Fruit fly (Drosophila melanogaster) whole organism, embryonic: ENCODE data around the gene CG15922.

Experiments
- Adf1 ChIP-seq: fragments of 200-800 bp; sonication (Bioruptor generic); IDR thresholded peaks from 2 replicates; pipeline ENCODE4 v1.3.6; 2022; ENCODE audit warnings: missing biosample characterization, missing genetic modification characterization
- CG10959 ChIP-seq: fragments of 200-800 bp; sonication (Bioruptor generic); IDR thresholded peaks from 2 replicates; pipeline ENCODE4 v1.3.6; 2022; ENCODE audit warnings: missing biosample characterization, missing genetic modification characterization
- CG13287 ChIP-seq: fragments of 200-800 bp; sonication (Bioruptor generic); IDR thresholded peaks from 2 replicates; pipeline ENCODE4 v1.3.6; 2022; ENCODE audit warnings: missing biosample characterization, missing genetic modification characterization; ENCODE audit not compliant: partially characterized antibody
- CG14965 ChIP-seq: fragments of 200-800 bp; sonication (Bioruptor generic); optimal IDR thresholded peaks from 2 replicates; lab custom pipeline; 2016; ENCODE audit warnings: missing biosample characterization, missing genetic modification characterization, borderline replicate concordance
- CG16863 ChIP-seq: fragments of 200-800 bp; sonication (Bioruptor generic); optimal IDR thresholded peaks from 3 replicates; lab custom pipeline; 2016; ENCODE audit warnings: missing biosample characterization, missing genetic modification characterization
- CG17328 ChIP-seq: fragments of 200-800 bp; sonication (Bioruptor generic); IDR thresholded peaks from 2 replicates; pipeline ENCODE4 v1.3.6; 2022; ENCODE audit warnings: missing biosample characterization, missing genetic modification characterization
- CG17612 ChIP-seq: fragments of 200-800 bp; sonication (Bioruptor generic); IDR thresholded peaks from 2 replicates; pipeline ENCODE4 v1.3.6; 2022; ENCODE audit warnings: missing biosample characterization, missing genetic modification characterization
- CG18262 ChIP-seq: fragments of 200-800 bp; optimal IDR thresholded peaks from 3 replicates; lab custom pipeline; 2019; ENCODE audit warnings: missing biosample characterization, mild to moderate bottlenecking, missing genetic modification characterization, moderate library complexity
- CG2712 ChIP-seq: fragments of 200-800 bp; optimal IDR thresholded peaks from 3 replicates; lab custom pipeline; 2019; ENCODE audit warnings: missing biosample characterization, mild to moderate bottlenecking, missing genetic modification characterization, moderate library complexity
- CG32532 ChIP-seq: fragments of 200-800 bp; sonication (Bioruptor generic); IDR thresholded peaks from 2 replicates; pipeline ENCODE4 v1.3.6; 2022; ENCODE audit warnings: missing biosample characterization, missing genetic modification characterization
- CG4328 ChIP-seq: fragments of 200-800 bp; sonication (Bioruptor generic); optimal IDR thresholded peaks from 3 replicates; lab custom pipeline; 2017; ENCODE audit warnings: missing biosample characterization, missing genetic modification reagents, missing genetic modification characterization
- CG6791 ChIP-seq: fragments of 200-800 bp; sonication (Bioruptor generic); IDR thresholded peaks from 3 replicates; pipeline ENCODE4 v1.3.6; 2022; ENCODE audit warnings: missing biosample characterization, missing genetic modification characterization; ENCODE audit not compliant: partially characterized antibody
- CG6813 ChIP-seq: fragments of 200-800 bp; sonication (Bioruptor generic); optimal IDR thresholded peaks from 2 replicates; lab custom pipeline; 2017; ENCODE audit warnings: missing biosample characterization, missing genetic modification characterization, mild to moderate bottlenecking, moderate library complexity, missing genetic modification reagents
- CG7786 ChIP-seq: fragments of 200-800 bp; sonication (Bioruptor generic); optimal IDR thresholded peaks from 2 replicates; lab custom pipeline; 2016; ENCODE audit warnings: missing biosample characterization, missing genetic modification characterization
- CG7963 ChIP-seq: fragments of 200-800 bp; sonication (Bioruptor generic); IDR thresholded peaks from 3 replicates; pipeline ENCODE4 v1.3.6; 2022; ENCODE audit warnings: missing biosample characterization, missing genetic modification characterization; ENCODE audit not compliant: partially characterized antibody
- CG8281 ChIP-seq: fragments of 200-800 bp; sonication (Bioruptor generic); optimal IDR thresholded peaks from 2 replicates; lab custom pipeline; 2018; ENCODE audit warnings: missing biosample characterization, mild to moderate bottlenecking, missing genetic modification characterization, moderate library complexity
- CG9817 ChIP-seq: fragments of 200-800 bp; sonication (Bioruptor generic); optimal IDR thresholded peaks from 2 replicates; lab custom pipeline; 2018; ENCODE audit warnings: missing biosample characterization, mild to moderate bottlenecking, missing genetic modification characterization, moderate library complexity
- Dek ChIP-seq: fragments of 200-800 bp; sonication (Bioruptor generic); optimal IDR thresholded peaks from 3 replicates; lab custom pipeline; 2019; ENCODE audit warnings: missing biosample characterization, mild to moderate bottlenecking, missing genetic modification characterization, moderate library complexity
- Dll ChIP-seq: fragments of 200-800 bp; sonication (Bioruptor generic); IDR thresholded peaks from 4 replicates; pipeline ENCODE4 v1.3.6; 2022; ENCODE audit warnings: missing biosample characterization, missing genetic modification characterization; ENCODE audit not compliant: partially characterized antibody
- GATAe ChIP-seq: fragments of 200-800 bp; sonication (Bioruptor generic); conservative IDR thresholded peaks from 2 replicates; pipeline ENCODE4 v1.3.6; 2022; ENCODE audit warnings: missing biosample characterization, missing genetic modification characterization
- Hmx ChIP-seq: fragments of 200-800 bp; sonication (Bioruptor generic); optimal IDR thresholded peaks from 2 replicates; lab custom pipeline; 2016; ENCODE audit warnings: missing biosample characterization, missing genetic modification characterization
- Hsf ChIP-seq: fragments of 200-800 bp; sonication (Bioruptor generic); optimal IDR thresholded peaks from 3 replicates; lab custom pipeline; 2016; ENCODE audit warnings: missing biosample characterization, missing genetic modification characterization
- PHDP ChIP-seq: fragments of 200-800 bp; sonication (Bioruptor generic); optimal IDR thresholded peaks from 3 replicates; lab custom pipeline; 2018; ENCODE audit warnings: missing biosample characterization, mild to moderate bottlenecking, missing genetic modification characterization, moderate library complexity
- Poxn ChIP-seq: fragments of 200-800 bp; sonication (Bioruptor generic); IDR thresholded peaks from 2 replicates; pipeline ENCODE4 v1.3.6; 2022; ENCODE audit warnings: missing biosample characterization, missing genetic modification characterization
- Rx ChIP-seq: fragments of 200-800 bp; sonication (Bioruptor generic); IDR thresholded peaks from 2 replicates; pipeline ENCODE4 v1.3.6; 2022; ENCODE audit warnings: missing biosample characterization, missing genetic modification characterization
- Sin3A ChIP-seq: fragments of >200 bp; optimal IDR thresholded peaks from 2 replicates; lab custom pipeline; 2018
- TFAM ChIP-seq: fragments of 200-800 bp; sonication (Bioruptor generic); optimal IDR thresholded peaks from 2 replicates; lab custom pipeline; 2017; ENCODE audit warnings: missing biosample characterization, missing genetic modification characterization, inconsistent platforms
- Trl ChIP-seq, 3 experiments: fragments of >200 bp in 2 of 3; fragments of 200-800 bp in 1 of 3; sonication (Bioruptor generic) in 1 of 3; optimal IDR thresholded peaks; 2 replicates in 1 of 3; 3 replicates in 2 of 3; lab custom pipeline; 2016 to 2017; ENCODE audit warnings: missing biosample characterization in 1 of 3, missing genetic modification characterization in 1 of 3
- Usf ChIP-seq: fragments of 200-800 bp; sonication (Bioruptor generic); optimal IDR thresholded peaks from 2 replicates; lab custom pipeline; 2017; ENCODE audit warnings: missing genotype, missing biosample characterization, missing genetic modification characterization
- bab2 ChIP-seq: fragments of 200-800 bp; sonication (Bioruptor generic); optimal IDR thresholded peaks from 2 replicates; lab custom pipeline; 2016; ENCODE audit warnings: missing biosample characterization, missing genetic modification characterization
- chinmo ChIP-seq: fragments of 200-800 bp; sonication (Bioruptor generic); IDR thresholded peaks from 4 replicates; pipeline ENCODE4 v1.3.6; 2022; ENCODE audit warnings: missing biosample characterization, missing genetic modification characterization; ENCODE audit not compliant: partially characterized antibody
- cwo ChIP-seq: fragments of 200-800 bp; sonication (Bioruptor generic); optimal IDR thresholded peaks from 3 replicates; lab custom pipeline; 2017; ENCODE audit warnings: missing biosample characterization, missing genetic modification characterization, mild to moderate bottlenecking, moderate library complexity, missing genetic modification reagents
- danr ChIP-seq: fragments of 200-800 bp; sonication (Bioruptor generic); IDR thresholded peaks from 2 replicates; pipeline ENCODE4 v1.3.6; 2022; ENCODE audit warnings: missing biosample characterization, missing genetic modification characterization
- dimm ChIP-seq: fragments of 200-800 bp; sonication (Bioruptor generic); IDR thresholded peaks from 2 replicates; pipeline ENCODE4 v1.3.6; 2022; ENCODE audit warnings: missing biosample characterization, missing genetic modification characterization
- hbn ChIP-seq: fragments of 200-800 bp; sonication (Bioruptor generic); IDR thresholded peaks from 2 replicates; pipeline ENCODE4 v1.3.6; 2022; ENCODE audit warnings: missing biosample characterization, missing genetic modification characterization; ENCODE audit not compliant: partially characterized antibody
- hth ChIP-seq: fragments of >200 bp; optimal IDR thresholded peaks from 2 replicates; lab custom pipeline; 2017; ENCODE audit warnings: inconsistent platforms
- lmd ChIP-seq: fragments of 200-800 bp; sonication (Bioruptor generic); IDR thresholded peaks from 2 replicates; pipeline ENCODE4 v1.3.6; 2022; ENCODE audit warnings: missing biosample characterization, missing genetic modification characterization
- nerfin-1 ChIP-seq: fragments of 200-800 bp; sonication (Bioruptor generic); optimal IDR thresholded peaks from 3 replicates; lab custom pipeline; 2019; ENCODE audit warnings: missing biosample characterization, mild to moderate bottlenecking, missing genetic modification characterization, moderate library complexity
- nerfin-2 ChIP-seq: fragments of 200-800 bp; sonication (Bioruptor generic); IDR thresholded peaks from 2 replicates; pipeline ENCODE4 v1.3.6; 2022; ENCODE audit warnings: missing biosample characterization, missing genetic modification characterization; ENCODE audit not compliant: partially characterized antibody
- oc ChIP-seq: fragments of 200-800 bp; sonication (Bioruptor generic); optimal IDR thresholded peaks from 2 replicates; lab custom pipeline; 2018; ENCODE audit warnings: missing biosample characterization, mild to moderate bottlenecking, missing genetic modification characterization, moderate library complexity
- org-1 ChIP-seq: fragments of 200-800 bp; sonication (Bioruptor generic); optimal IDR thresholded peaks from 2 replicates; lab custom pipeline; 2017; ENCODE audit warnings: missing biosample characterization, missing genetic modification characterization
- otp ChIP-seq: fragments of 200-800 bp; sonication (Bioruptor generic); IDR thresholded peaks from 3 replicates; pipeline ENCODE4, ENCODE4 v1.3.6; 2022; ENCODE audit warnings: missing biosample characterization, missing genetic modification characterization
- pan ChIP-seq, 4 experiments: fragments of >200 bp in 3 of 4; fragments of 200-800 bp in 1 of 4; sonication (Bioruptor generic) in 1 of 4; optimal IDR thresholded peaks in 3 of 4; IDR thresholded peaks in 1 of 4; 2 replicates each; pipeline versions ENCODE4 v1.3.6 to Lab custom; 2017 to 2022; ENCODE audit warnings: missing biosample characterization in 2 of 4, missing genetic modification characterization in 2 of 4, mixed read lengths in 1 of 4
- pum ChIP-seq: fragments of 200-800 bp; sonication (Bioruptor generic); optimal IDR thresholded peaks from 2 replicates; lab custom pipeline; 2016; ENCODE audit warnings: missing biosample characterization, missing genetic modification characterization
- row ChIP-seq: fragments of 200-800 bp; sonication (Bioruptor generic); IDR thresholded peaks from 3 replicates; pipeline ENCODE4 v1.3.6; 2022; ENCODE audit warnings: missing biosample characterization, missing genetic modification characterization
- tgo ChIP-seq: fragments of 200-800 bp; sonication (Bioruptor generic); IDR thresholded peaks from 3 replicates; pipeline ENCODE4 v1.3.6; 2022; ENCODE audit warnings: missing biosample characterization, missing genetic modification characterization
- tin ChIP-seq: fragments of 200-800 bp; sonication (Bioruptor generic); optimal IDR thresholded peaks from 3 replicates; lab custom pipeline; 2016; ENCODE audit warnings: missing biosample characterization, missing genetic modification characterization
- usp ChIP-seq: fragments of >200 bp; optimal IDR thresholded peaks from 2 replicates; lab custom pipeline; 2017; ENCODE audit warnings: missing biosample characterization, missing genetic modification characterization

CG15922 gene

dm6 chr3R:20592517-20593462, 32.7 kb upstream of the CG15922 start, which contains the start of the genes Pus1 and bon (continued):
- TF ChIP-seq chinmo = no peak
- TF ChIP-seq CG17328 = no peak; the same call in 1 of the 2 replicates
- TF ChIP-seq hbn = no peak
- no peak for TF ChIP-seq hth
- no peak for TF ChIP-seq danr (GFP tag; lab: Robert Waterston, UW)
- TF ChIP-seq row (GFP tag; lab: Robert Waterston, UW) = peak; percentile 38; the same call in 2 of the 3 replicates
- TF ChIP-seq Dek (tag; lab: Kevin White, UChicago) = no peak
- TF ChIP-seq CG7786 (GFP tag; lab: Kevin White, UChicago) = no peak
- no peak for TF ChIP-seq TFAM
- no peak for TF ChIP-seq Adf1 (GFP tag; lab: Robert Waterston, UW)
- TF ChIP-seq Hmx (GFP tag; lab: Kevin White, UChicago) = no peak
- peak; percentile 1; the same call in 1 of the 3 replicates for TF ChIP-seq otp
- peak; percentile 37; the same call in 1 of the 2 replicates for TF ChIP-seq CG32532 (GFP tag; lab: Robert Waterston, UW)
- peak in 1 of 2 experiments; percentile 34 for TF ChIP-seq Trl (optimal IDR thresholded peaks at IDR 0.05; lab: Kevin White, UChicago)
- no peak for TF ChIP-seq Trl (GFP tag; optimal IDR thresholded peaks at IDR 0.05; lab: Kevin White, UChicago)
- TF ChIP-seq bab2 (GFP tag; lab: Kevin White, UChicago) = peak; percentile 22
- TF ChIP-seq CG13287 = peak; percentile 39; the same call in 1 of the 2 replicates
- no peak for TF ChIP-seq CG7963
- no peak for TF ChIP-seq CG6813
- peak; percentile 43 for TF ChIP-seq Sin3A (lab: Kevin White, UChicago)
- TF ChIP-seq CG4328 (GFP tag; lab: Kevin White, UChicago) = no peak
- no peak for TF ChIP-seq CG9817 (tag; lab: Kevin White, UChicago)
- peak; percentile 30 for TF ChIP-seq tin (GFP tag; lab: Kevin White, UChicago)
- peak; percentile 21 for TF ChIP-seq CG18262 (tag; lab: Kevin White, UChicago)
- no peak for TF ChIP-seq CG14965 (GFP tag; lab: Kevin White, UChicago)
- peak; percentile 14 for TF ChIP-seq pum (GFP tag; lab: Kevin White, UChicago)
- TF ChIP-seq CG6791 (GFP tag; lab: Robert Waterston, UW) = no peak
- TF ChIP-seq nerfin-1 (tag; lab: Kevin White, UChicago) = peak; percentile 90
- TF ChIP-seq tgo (GFP tag; lab: Robert Waterston, UW) = no peak
- no peak for TF ChIP-seq CG10959 (GFP tag; lab: Robert Waterston, UW)
- no peak for TF ChIP-seq Poxn (GFP tag; lab: Robert Waterston, UW)
- TF ChIP-seq pan (optimal IDR thresholded peaks at IDR 0.05; lab: Kevin White, UChicago) = no peak
- peak in 1 of 2 experiments; percentile 5 for TF ChIP-seq pan (GFP tag; optimal IDR thresholded peaks at IDR 0.05 in 1 of 2, IDR thresholded peaks at IDR 0.05 in 1 of 2)
- TF ChIP-seq Hsf = peak; percentile 43
- peak; percentile 33 for TF ChIP-seq CG2712 (tag; lab: Kevin White, UChicago)
- no peak for TF ChIP-seq Dll (GFP tag; lab: Robert Waterston, UW)
- TF ChIP-seq org-1 (GFP tag; lab: Kevin White, UChicago) = no peak
- no peak for TF ChIP-seq nerfin-2 (GFP tag; lab: Robert Waterston, UW)
- TF ChIP-seq Usf (GFP tag; lab: Kevin White, UChicago) = no peak
- no peak for TF ChIP-seq PHDP (tag; lab: Kevin White, UChicago)
- no peak for TF ChIP-seq CG8281
- TF ChIP-seq Rx (GFP tag; lab: Robert Waterston, UW) = no peak
- no peak for TF ChIP-seq usp (GFP tag; lab: Kevin White, UChicago)
- no peak for TF ChIP-seq lmd (GFP tag; lab: Robert Waterston, UW)
- no peak for TF ChIP-seq CG17612 (GFP tag; lab: Robert Waterston, UW)
- TF ChIP-seq oc = peak; percentile 9
- no peak for TF ChIP-seq CG16863
- TF ChIP-seq cwo = peak; percentile 75
- TF ChIP-seq dimm (GFP tag; lab: Robert Waterston, UW) = no peak
- TF ChIP-seq GATAe (GFP tag; lab: Robert Waterston, UW) = no peak
